Worm (Caenorhabditis elegans): ENCODE results near the gene fbxa-24.

Gene fbxa-24

DNA sequence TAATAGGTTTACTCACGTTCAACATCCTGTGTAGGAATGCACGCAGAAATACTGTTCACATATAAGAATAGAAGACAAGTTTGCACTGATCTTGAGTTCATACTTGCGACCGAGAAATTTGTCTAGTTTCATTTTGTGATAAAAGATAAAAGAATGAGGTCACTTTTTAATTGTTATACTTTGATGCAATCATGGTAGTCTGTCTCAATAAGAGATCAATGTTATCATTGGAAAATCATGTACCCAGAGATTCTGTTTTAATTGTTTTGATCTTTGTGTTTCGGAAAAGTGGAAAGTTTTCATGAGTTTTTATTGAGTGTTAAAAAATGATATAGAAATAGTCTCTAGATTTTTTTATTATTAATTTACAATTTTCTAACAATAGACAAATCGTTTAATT, 16.1 kb downstream of the fbxa-24 start, which contains the start of gene F54D10.9:
Gene F54D10.9 (minus strand): TSS at position 101 of the 400 bp plus-strand sequence.
- TF ChIP-seq pha-4 (tag; optimal IDR thresholded peaks at IDR 0.05) (no peak), nfya-1 (tag; optimal IDR thresholded peaks at IDR 0.05; ENCODE audit: insufficient read depth) (no peak), egl-27 (tag; optimal IDR thresholded peaks at IDR 0.05) (no peak)

DNA sequence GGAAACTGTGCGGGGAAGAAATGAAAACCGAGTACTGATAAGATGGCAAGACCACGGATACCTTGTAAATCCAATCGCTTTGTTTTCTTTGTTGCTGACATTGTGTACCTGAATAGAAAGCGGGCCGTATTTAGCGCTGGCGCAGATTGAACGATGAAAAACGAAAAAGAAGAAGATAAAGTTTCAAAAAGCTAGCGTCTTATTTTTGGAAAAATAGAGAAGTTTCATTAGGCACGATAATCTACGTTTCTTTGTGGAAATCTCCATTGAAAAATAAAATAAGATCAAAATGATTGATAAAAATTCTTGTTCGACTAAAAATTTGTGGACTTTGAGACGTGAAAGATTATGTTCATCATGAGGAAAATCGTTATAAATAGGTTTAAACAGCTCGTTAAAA, 19.6 kb downstream of the fbxa-24 start, which contains the start of gene oac-4:
Gene oac-4 (minus strand): TSS at position 101 of the 400 bp plus-strand sequence.
- TF ChIP-seq nhr-11 (tag; optimal IDR thresholded peaks at IDR 0.05) (no peak), R02D3.7 (tag; optimal IDR thresholded peaks at IDR 0.05) (no peak), daf-12 (tag; optimal IDR thresholded peaks at IDR 0.05) (no peak), ama-1 (optimal IDR thresholded peaks at IDR 0.05) (no peak)

DNA sequence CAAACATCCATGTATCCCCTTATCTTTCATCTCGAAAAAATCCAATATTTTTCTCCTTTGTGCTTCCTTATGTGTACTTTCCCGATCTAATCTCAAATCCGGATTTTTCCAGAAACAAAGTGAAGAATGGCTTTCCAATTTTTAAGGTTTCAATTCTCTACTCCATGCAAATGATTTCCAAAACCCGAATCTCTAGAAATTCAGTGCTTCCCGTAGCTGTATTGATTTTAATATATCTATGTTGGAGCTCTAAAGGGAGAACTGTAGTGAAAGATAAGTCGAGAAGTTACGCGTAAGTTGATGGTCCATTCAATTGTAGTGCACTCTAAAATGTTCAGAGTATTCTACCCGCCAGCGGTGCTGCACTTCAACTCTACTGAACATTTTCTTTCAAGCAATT, 23.2 kb downstream of the fbxa-24 start, which contains the start of gene C17A2.4:
Gene C17A2.4 (plus strand): TSS at position 301 of the 400 bp plus-strand sequence.
- TF ChIP-seq nhr-237 (tag; optimal IDR thresholded peaks at IDR 0.05): no peak
- no peak for TF ChIP-seq ceh-28 (tag; optimal IDR thresholded peaks at IDR 0.05)
- TF ChIP-seq sea-2 (GFP tag; optimal IDR thresholded peaks at IDR 0.05): no peak
- no peak for TF ChIP-seq pqm-1 (tag; optimal IDR thresholded peaks at IDR 0.05)
- no peak for TF ChIP-seq nhr-25 (tag; optimal IDR thresholded peaks at IDR 0.05)
- TF ChIP-seq tbx-2 (tag; optimal IDR thresholded peaks at IDR 0.05): no peak
- no peak for TF ChIP-seq eor-1 (tag; optimal IDR thresholded peaks at IDR 0.05)
- no peak for TF ChIP-seq lin-39 (tag; optimal IDR thresholded peaks at IDR 0.05)

DNA sequence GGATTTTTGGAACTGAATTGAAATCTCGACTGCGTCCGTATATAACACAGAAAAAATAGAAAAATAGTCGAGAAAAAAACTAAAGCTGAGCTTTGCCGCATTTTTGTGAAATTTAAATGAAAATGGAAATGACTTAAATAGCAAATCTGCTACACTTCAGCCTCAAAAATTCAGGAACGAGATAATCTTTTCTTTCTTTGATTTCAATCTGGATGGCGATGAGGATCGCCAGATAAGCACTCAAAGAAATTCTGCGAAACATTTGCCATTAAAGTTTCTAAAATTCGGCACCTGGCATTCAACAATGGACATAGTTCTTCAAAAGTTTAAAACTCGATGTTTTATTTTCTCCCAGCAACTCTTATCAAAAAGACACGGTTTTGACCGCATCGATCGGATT, 27.0 kb downstream of the fbxa-24 start, which contains the start of the genes C17A2.7 and C17A2.3:
Gene C17A2.7 (minus strand): TSS at position 101 of the 400 bp plus-strand sequence.
Gene C17A2.3 (plus strand): TSS at position 305 of the 400 bp plus-strand sequence.
- TF ChIP-seq ceh-82 (tag; optimal IDR thresholded peaks at IDR 0.05): no peak
- no peak for TF ChIP-seq ama-1 (optimal IDR thresholded peaks at IDR 0.05)
- TF ChIP-seq daf-12 (tag; optimal IDR thresholded peaks at IDR 0.05): no peak

DNA sequence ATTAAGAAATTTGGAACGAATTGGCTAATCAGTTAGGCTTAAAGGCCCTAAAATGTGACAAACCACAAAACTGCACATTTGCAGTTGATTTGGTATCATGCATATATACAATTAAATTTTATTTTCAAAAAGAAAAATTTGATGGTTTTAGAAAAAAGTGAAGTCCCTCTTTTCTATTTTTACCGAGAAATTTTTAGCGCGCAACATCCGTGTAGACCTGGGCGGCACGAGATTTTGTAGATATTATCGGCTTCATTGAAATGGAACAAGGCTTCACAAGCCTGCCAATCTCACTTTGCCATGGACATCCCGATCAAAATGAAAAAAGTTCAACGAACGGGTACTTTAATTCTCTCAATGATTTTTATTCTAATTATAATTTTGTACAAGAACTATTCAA, 29.7 kb downstream of the fbxa-24 start, which contains the start of gene C17A2.2:
Gene C17A2.2 (plus strand): TSS at position 301 of the 400 bp plus-strand sequence.
- no peak for TF ChIP-seq nhr-23 (tag; optimal IDR thresholded peaks at IDR 0.05)
- TF ChIP-seq daf-12 (tag; optimal IDR thresholded peaks at IDR 0.05): no peak
- no peak for TF ChIP-seq snpc-4 (tag; optimal IDR thresholded peaks at IDR 0.05)
- no peak for TF ChIP-seq ztf-11 (tag; optimal IDR thresholded peaks at IDR 0.05)
- TF ChIP-seq nhr-43 (tag; optimal IDR thresholded peaks at IDR 0.05; ENCODE audit: poor library complexity, severe bottlenecking): no peak
- TF ChIP-seq eor-1 (tag; optimal IDR thresholded peaks at IDR 0.05): no peak
- TF ChIP-seq egl-5 (tag; optimal IDR thresholded peaks at IDR 0.05): no peak
- no peak for TF ChIP-seq elt-1 (tag; optimal IDR thresholded peaks at IDR 0.05)

DNA sequence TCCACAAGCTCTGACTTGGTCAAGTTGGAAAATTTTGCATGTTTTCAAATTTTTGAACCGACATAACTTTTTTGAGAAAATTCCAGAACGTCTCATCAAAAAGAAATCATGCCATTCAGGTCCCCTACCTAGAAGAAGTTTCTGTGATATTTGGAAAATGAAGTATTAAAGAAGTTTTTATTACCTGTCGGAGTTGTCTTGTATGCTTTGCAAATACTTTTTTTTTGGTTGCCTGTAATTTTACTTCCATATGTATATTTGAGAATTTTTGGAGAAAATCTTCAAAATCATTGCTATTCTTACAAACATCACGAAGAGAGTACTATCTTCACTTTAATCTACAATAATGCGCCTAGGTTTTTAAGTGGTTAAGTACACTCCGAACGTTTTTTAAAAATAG, 34.3 kb downstream of the fbxa-24 start, which contains the start of gene nhr-72:
Gene nhr-72 (minus strand): TSS at position 101 of the 400 bp plus-strand sequence.
- no peak for TF ChIP-seq pqm-1 (tag; optimal IDR thresholded peaks at IDR 0.05)
- TF ChIP-seq nhr-67 (tag; optimal IDR thresholded peaks at IDR 0.05): no peak

DNA sequence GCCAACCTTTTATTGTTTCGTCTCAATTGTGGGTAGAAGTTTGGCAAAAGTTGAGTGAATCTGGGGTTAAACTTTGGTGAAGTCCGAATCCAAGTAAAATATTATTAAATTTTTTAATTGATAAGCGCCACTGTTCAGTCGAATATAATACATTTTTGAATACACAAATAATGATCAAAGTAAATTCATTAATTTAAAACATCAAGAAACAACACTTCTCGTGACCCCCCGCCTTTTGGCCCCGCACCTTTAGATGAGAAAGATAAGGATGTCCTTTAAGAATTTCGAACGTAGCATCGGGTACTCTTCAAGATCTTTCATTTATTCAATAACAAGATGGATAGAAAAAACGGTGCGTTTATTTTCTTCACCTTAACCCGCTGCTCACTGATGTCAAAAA, 36.3 kb downstream of the fbxa-24 start, which contains the start of gene nhr-257:
Gene nhr-257 (plus strand): TSS at position 301 of the 400 bp plus-strand sequence.
- TF ChIP-seq nfya-1 (tag; optimal IDR thresholded peaks at IDR 0.05; ENCODE audit: insufficient read depth) (no peak), lin-39 (tag; optimal IDR thresholded peaks at IDR 0.05) (no peak), ama-1 (optimal IDR thresholded peaks at IDR 0.05) (no peak), nhr-11 (tag; optimal IDR thresholded peaks at IDR 0.05) (no peak), egl-5 (tag; optimal IDR thresholded peaks at IDR 0.05) (no peak), skn-1 (tag; optimal IDR thresholded peaks at IDR 0.05) (no peak), unc-39 (tag; optimal IDR thresholded peaks at IDR 0.05) (no peak), pha-4 (tag; optimal IDR thresholded peaks at IDR 0.05) (no peak), aly-2 (tag; optimal IDR thresholded peaks at IDR 0.05) (no peak), ceh-28 (tag; optimal IDR thresholded peaks at IDR 0.05) (no peak), zag-1 (tag; optimal IDR thresholded peaks at IDR 0.05) (no peak), egl-27 (tag; optimal IDR thresholded peaks at IDR 0.05) (no peak), fkh-2 (tag; optimal IDR thresholded peaks at IDR 0.05) (no peak), elt-3 (tag; optimal IDR thresholded peaks at IDR 0.05) (no peak)

Measured in whole organism, L3 larva.